Fruit fly (Drosophila melanogaster): ENCODE data around the gene CG46383.
A peak's percentile ranks its signal among the peaks of the same experiment; 100 is the strongest.

The CG46383 gene

DNA sequence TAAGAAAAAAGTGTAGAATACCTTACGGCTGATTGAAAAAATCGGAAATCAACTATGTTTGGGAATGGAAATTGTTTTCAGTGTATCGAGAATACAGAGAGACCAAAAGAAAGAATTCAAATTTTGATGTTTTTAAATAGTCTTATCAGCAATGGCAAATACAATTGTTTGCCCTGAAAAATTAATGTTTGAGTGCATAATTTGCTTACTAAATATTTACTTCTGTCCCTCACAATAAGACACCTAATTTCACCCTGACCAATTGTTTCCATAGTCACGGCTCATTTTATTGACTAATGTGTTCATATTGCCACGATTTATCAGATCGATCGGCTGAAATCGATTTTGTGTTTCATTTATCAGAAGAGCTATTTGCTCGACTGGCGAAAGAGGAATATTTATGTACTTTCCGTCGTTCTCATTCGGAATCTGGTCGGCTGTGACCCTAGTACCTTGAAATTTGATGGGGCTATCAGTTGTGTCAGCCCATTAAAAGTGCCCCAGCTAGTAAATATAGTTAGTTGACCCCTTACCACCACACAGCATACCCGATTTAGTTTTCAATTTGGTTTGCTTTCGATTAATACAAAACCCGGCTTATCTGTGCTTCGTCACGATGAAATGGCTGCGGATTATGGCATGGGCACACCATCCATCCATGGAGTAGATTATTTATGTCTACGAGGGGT, 32.9 kb upstream of the CG46383 start:
- TF ChIP-seq h (optimal IDR thresholded peaks at IDR 0.05) (no peak), insv (optimal IDR thresholded peaks at IDR 0.05) (no peak), Myc (optimal IDR thresholded peaks at IDR 0.05) (no peak), psq (optimal IDR thresholded peaks at IDR 0.05) (no peak), Sin3A (optimal IDR thresholded peaks at IDR 0.05) (no peak), ttk (optimal IDR thresholded peaks at IDR 0.05) (no peak)

- TF ChIP-seq insv (optimal IDR thresholded peaks at IDR 0.05): no peak
- TF ChIP-seq Sin3A (optimal IDR thresholded peaks at IDR 0.05): no peak
- no peak for TF ChIP-seq psq (optimal IDR thresholded peaks at IDR 0.05)
- TF ChIP-seq Myc (optimal IDR thresholded peaks at IDR 0.05): no peak
- no peak for TF ChIP-seq ttk (optimal IDR thresholded peaks at IDR 0.05)
- no peak for TF ChIP-seq h (optimal IDR thresholded peaks at IDR 0.05)
These were observed 24.4 kb upstream of the CG46383 start for dm6 chr3R:15975170-15975569.

- TF ChIP-seq insv (optimal IDR thresholded peaks at IDR 0.05) (no peak), ttk (optimal IDR thresholded peaks at IDR 0.05) (peak; percentile 30)
These were observed 23.5 kb upstream of the CG46383 start for dm6 chr3R:15974235-15974634.

dm6 chr3R:15973488-15973975, 22.8 kb upstream of the CG46383 start:
- TF ChIP-seq ttk (optimal IDR thresholded peaks at IDR 0.05) (no peak), h (optimal IDR thresholded peaks at IDR 0.05) (no peak), psq (optimal IDR thresholded peaks at IDR 0.05) (no peak), insv (optimal IDR thresholded peaks at IDR 0.05) (no peak), Sin3A (optimal IDR thresholded peaks at IDR 0.05) (no peak), Myc (optimal IDR thresholded peaks at IDR 0.05) (no peak)

DNA sequence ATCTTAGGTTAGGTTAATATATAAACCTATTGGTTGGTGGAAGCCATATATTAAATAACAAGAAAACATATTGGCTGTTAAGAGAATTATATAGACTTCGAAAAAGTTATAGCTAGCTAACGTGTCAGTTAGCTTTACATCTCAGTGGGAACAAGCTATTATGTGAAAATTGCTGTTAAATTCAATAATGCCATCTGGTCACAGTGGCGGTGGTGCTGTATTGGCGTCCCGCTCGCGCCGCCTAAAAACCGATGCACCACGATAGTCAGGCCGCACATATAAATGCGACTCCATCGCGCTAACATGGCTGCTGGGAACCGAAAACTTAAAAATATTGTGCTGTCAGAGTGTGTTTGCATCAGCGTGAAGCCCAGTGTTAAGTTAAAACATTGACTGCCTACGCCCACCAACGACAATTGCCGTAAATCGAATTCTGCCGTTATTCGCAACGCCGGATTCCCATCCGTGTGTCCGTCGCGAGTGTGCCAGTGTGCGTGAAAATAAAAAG, 22.3 kb upstream of the CG46383 start, which contains the start of gene Hel89B:
Hel89B (plus strand) TSS at position 320 of the 508 bp plus-strand sequence.
- no peak for TF ChIP-seq psq (optimal IDR thresholded peaks at IDR 0.05)
- TF ChIP-seq ttk (optimal IDR thresholded peaks at IDR 0.05): no peak
- no peak for TF ChIP-seq h (optimal IDR thresholded peaks at IDR 0.05)
- no peak for TF ChIP-seq Myc (optimal IDR thresholded peaks at IDR 0.05)
- no peak for TF ChIP-seq Sin3A (optimal IDR thresholded peaks at IDR 0.05)
- no peak for TF ChIP-seq insv (optimal IDR thresholded peaks at IDR 0.05)

dm6 chr3R:15972298-15972978, 21.7 kb upstream of the CG46383 start, which contains the start of gene mor:
TSS of gene mor (minus strand) at chr3R:15972913.
- TF ChIP-seq insv (optimal IDR thresholded peaks at IDR 0.05) (no peak), Sin3A (optimal IDR thresholded peaks at IDR 0.05) (no peak), Myc (optimal IDR thresholded peaks at IDR 0.05) (no peak), h (optimal IDR thresholded peaks at IDR 0.05) (no peak), ttk (optimal IDR thresholded peaks at IDR 0.05) (no peak), psq (optimal IDR thresholded peaks at IDR 0.05) (no peak)

dm6 chr3R:15965169-15965568, 14.4 kb upstream of the CG46383 start, which contains the start of the genes CG32856 and Rbf2:
TSS of gene CG32856 (minus strand) at chr3R:15965351.
TSS of gene Rbf2 (plus strand) at chr3R:15965446.
- TF ChIP-seq h (optimal IDR thresholded peaks at IDR 0.05) (no peak), Sin3A (optimal IDR thresholded peaks at IDR 0.05) (no peak), insv (optimal IDR thresholded peaks at IDR 0.05) (no peak), Myc (optimal IDR thresholded peaks at IDR 0.05) (no peak)

DNA sequence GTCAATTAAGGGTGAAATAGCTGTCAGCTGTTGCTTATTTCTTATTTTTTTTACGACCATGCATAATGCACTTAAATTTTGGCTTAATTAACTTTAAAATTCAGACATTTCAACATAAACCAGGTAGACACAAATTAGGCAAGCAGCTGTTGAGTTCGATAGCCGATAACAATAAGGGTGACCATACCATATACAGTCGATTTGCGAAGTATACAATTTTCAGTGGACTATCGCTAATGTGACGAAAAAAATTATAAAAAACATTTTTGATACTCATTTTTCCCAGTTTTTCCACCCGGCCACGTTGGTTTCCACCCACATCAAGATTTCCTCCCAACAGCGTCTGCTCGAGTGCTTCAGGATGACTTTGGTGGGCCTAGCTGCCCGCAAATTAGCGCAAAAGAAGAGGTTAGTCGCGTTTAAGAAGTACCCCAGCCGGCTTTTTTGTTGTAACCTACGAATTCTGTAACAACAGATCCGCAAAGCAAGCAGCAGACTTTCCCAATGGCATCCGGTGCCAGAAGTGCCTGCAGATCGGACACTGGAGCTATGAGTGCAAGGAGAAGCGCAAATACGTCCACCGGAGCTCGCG, 13.0 kb upstream of the CG46383 start, which contains the start of the genes CG4287 and CG5516:
CG4287 (minus strand) TSS at position 178 of the 592 bp plus-strand sequence.
CG5516 (plus strand) TSS at position 195 of the 592 bp plus-strand sequence.
- TF ChIP-seq h (optimal IDR thresholded peaks at IDR 0.05) (no peak), psq (optimal IDR thresholded peaks at IDR 0.05) (no peak), ttk (optimal IDR thresholded peaks at IDR 0.05) (no peak), Sin3A (optimal IDR thresholded peaks at IDR 0.05) (no peak), Myc (optimal IDR thresholded peaks at IDR 0.05) (no peak), insv (optimal IDR thresholded peaks at IDR 0.05) (no peak)

- TF ChIP-seq ttk (optimal IDR thresholded peaks at IDR 0.05) (no peak), Sin3A (optimal IDR thresholded peaks at IDR 0.05) (no peak), Myc (optimal IDR thresholded peaks at IDR 0.05) (no peak), h (optimal IDR thresholded peaks at IDR 0.05) (no peak), insv (optimal IDR thresholded peaks at IDR 0.05) (no peak), psq (optimal IDR thresholded peaks at IDR 0.05) (no peak)
These were observed 3.1 kb downstream of the CG46383 start for dm6 chr3R:15947605-15948004.

dm6 chr3R:15937708-15938107, 13.0 kb downstream of the CG46383 start:
- TF ChIP-seq insv (optimal IDR thresholded peaks at IDR 0.05) (no peak), psq (optimal IDR thresholded peaks at IDR 0.05) (no peak), Myc (optimal IDR thresholded peaks at IDR 0.05) (no peak), h (optimal IDR thresholded peaks at IDR 0.05) (no peak), ttk (optimal IDR thresholded peaks at IDR 0.05) (no peak), Sin3A (optimal IDR thresholded peaks at IDR 0.05) (no peak)

- TF ChIP-seq ttk (optimal IDR thresholded peaks at IDR 0.05) (no peak), h (optimal IDR thresholded peaks at IDR 0.05) (no peak), insv (optimal IDR thresholded peaks at IDR 0.05) (no peak), psq (optimal IDR thresholded peaks at IDR 0.05) (no peak), Sin3A (optimal IDR thresholded peaks at IDR 0.05) (no peak), Myc (optimal IDR thresholded peaks at IDR 0.05) (no peak)
These were observed 15.2 kb downstream of the CG46383 start for dm6 chr3R:15935538-15935937.

DNA sequence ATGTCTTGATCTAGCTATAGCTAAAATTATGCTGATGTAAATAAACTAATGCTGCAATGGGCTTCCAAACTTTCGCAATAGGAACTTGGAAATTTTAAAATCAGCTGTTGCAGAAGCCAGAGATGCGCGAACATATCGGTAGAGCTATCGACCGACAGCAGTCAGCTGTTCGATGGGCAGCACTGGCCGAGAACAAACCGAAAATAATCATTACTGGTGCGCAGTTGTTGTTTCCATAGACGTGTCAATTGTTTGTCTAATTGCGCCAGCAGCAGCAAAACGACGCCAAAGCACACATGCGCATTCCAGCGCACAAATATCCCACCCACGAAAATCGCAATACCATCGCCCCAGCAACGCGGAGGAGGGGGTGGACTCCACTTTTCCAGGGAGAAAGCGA, 15.8 kb downstream of the CG46383 start, which contains the start of gene Sap47:
Sap47 (plus strand) TSS at position 149 of the 400 bp plus-strand sequence.
- TF ChIP-seq insv (optimal IDR thresholded peaks at IDR 0.05) (no peak), Sin3A (optimal IDR thresholded peaks at IDR 0.05) (no peak)

Measured in Kc167 (cell line).